Worm (Caenorhabditis elegans) whole organism, L3 larva: ENCODE measurements around the gene sap-140.

Experiments
- R02D3.7 ChIP-seq: fragments of 150-350 bp; optimal IDR thresholded peaks from 2 replicates; lab custom pipeline; 2014; ENCODE audit warnings: missing biosample characterization, missing genetic modification characterization
- ZK546.5 ChIP-seq: sonication (generic microtip); optimal IDR thresholded peaks from 2 replicates; lab custom pipeline; 2017; ENCODE audit warnings: missing biosample characterization, missing genetic modification characterization
- ama-1 ChIP-seq: fragments of 150-350 bp; optimal IDR thresholded peaks from 2 replicates; lab custom pipeline; 2018
- ceh-9 ChIP-seq: sonication (generic microtip); optimal IDR thresholded peaks from 2 replicates; lab custom pipeline; 2018; ENCODE audit warnings: missing biosample characterization, missing genetic modification characterization
- elt-3 ChIP-seq, 3 experiments: fragments of 150-350 bp in 1 of 3; sonication (generic microtip) in 2 of 3; optimal IDR thresholded peaks; 2 replicates in 2 of 3; 4 replicates in 1 of 3; lab custom pipeline; 2014 to 2017; ENCODE audit warnings: missing biosample characterization in 3 of 3, missing genetic modification characterization in 3 of 3
- jun-1 ChIP-seq: fragments of 150-350 bp; optimal IDR thresholded peaks from 2 replicates; lab custom pipeline; 2014; ENCODE audit warnings: missing biosample characterization, missing genetic modification reagents, missing genetic modification characterization
- nfya-1 ChIP-seq: sonication (generic microtip); optimal IDR thresholded peaks from 2 replicates; lab custom pipeline; 2017; ENCODE audit warnings: missing genetic modification characterization, mild to moderate bottlenecking, missing compliant biosample characterization, antibody characterized with exemption, moderate library complexity; ENCODE audit not compliant: insufficient read depth
- nhr-11 ChIP-seq: fragments of 150-350 bp; optimal IDR thresholded peaks from 2 replicates; lab custom pipeline; 2014; ENCODE audit warnings: missing biosample characterization, missing genetic modification characterization
- pha-4 ChIP-seq: fragments of 150-350 bp; optimal IDR thresholded peaks from 2 replicates; lab custom pipeline; 2014; ENCODE audit warnings: missing biosample characterization, missing genetic modification reagents, missing genetic modification characterization
- tbx-2 ChIP-seq: sonication (generic microtip); optimal IDR thresholded peaks from 2 replicates; lab custom pipeline; 2016; ENCODE audit warnings: mild to moderate bottlenecking, missing genetic modification characterization, missing compliant biosample characterization
- zag-1 ChIP-seq: fragments of 150-350 bp; optimal IDR thresholded peaks from 2 replicates; lab custom pipeline; 2014; ENCODE audit warnings: missing biosample characterization, missing genetic modification characterization

DNA sequence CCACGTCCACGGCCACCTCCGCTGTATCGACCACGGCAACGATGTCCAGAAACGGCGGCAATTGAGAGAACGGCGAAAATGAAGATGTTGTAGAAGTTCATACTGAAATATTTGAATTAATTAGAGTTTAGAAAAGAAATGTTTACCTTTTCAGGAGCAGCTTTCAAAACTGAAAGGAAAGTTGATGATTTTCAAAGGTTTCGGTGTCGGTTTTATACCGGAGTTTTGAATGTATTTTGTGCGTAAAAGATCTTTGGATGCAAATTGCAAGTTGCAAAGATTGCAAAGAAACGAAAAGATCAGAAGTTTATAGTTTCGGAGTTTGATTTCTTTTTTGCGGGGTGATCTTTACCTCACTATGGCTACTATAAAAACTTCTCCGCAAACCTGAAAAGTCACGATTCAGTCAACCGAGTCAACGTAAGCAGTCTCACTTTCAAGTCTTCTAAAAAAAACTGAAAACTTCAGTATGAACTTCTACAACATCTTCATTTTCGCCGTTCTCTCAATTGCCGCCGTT lies 40.6 kb upstream of the sap-140 start, which contains the start of the genes fipr-19 and fipr-18:
- TF ChIP-seq ama-1 (lab: Kevin White, UChicago) (no peak), elt-3 (tag; optimal IDR thresholded peaks at IDR 0.05; lab: Kevin White, UChicago) (no peak), ceh-9 (tag; lab: Kevin White, UChicago) (no peak), tbx-2 (tag; lab: Kevin White, UChicago) (no peak), jun-1 (tag; lab: Kevin White, UChicago) (no peak), ZK546.5 (tag; lab: Kevin White, UChicago) (no peak), nhr-11 (tag; lab: Kevin White, UChicago) (no peak), R02D3.7 (no peak), pha-4 (tag; lab: Kevin White, UChicago) (no peak), zag-1 (tag; lab: Kevin White, UChicago) (no peak), nfya-1 (tag; lab: Kevin White, UChicago) (no peak)
